Fruit fly (Drosophila melanogaster) S2 (cell line): Measurements from ENCODE around the gene vri.

Experiments used
- CG8478 ChIP-seq: fragments of >200 bp; optimal IDR thresholded peaks from 2 replicates; lab custom pipeline; 2018
- CTCF ChIP-seq, 2 experiments: fragments of >200 bp; optimal IDR thresholded peaks; 2 replicates each; lab custom pipeline; 2018

- TF ChIP-seq CTCF (optimal IDR thresholded peaks at IDR 0.05; lab: Kevin White, UChicago), result no peak
- TF ChIP-seq CG8478, result no peak
Observed at dm6 chr2L:5264157-5264556, 24.6 kb upstream of the vri start.
